Worm (Caenorhabditis elegans): ENCODE data around the gene str-27.

- TF ChIP-seq aha-1 (tag; optimal IDR thresholded peaks at IDR 0.05): no peak
- TF ChIP-seq aly-2 (tag; optimal IDR thresholded peaks at IDR 0.05): no peak
These were observed at the start of gene str-27 for ce11 chrV:15735720-15736119.
